Worm (Caenorhabditis elegans): ENCODE results near the gene pqn-84.

- TF ChIP-seq aptf-3 (GFP tag; IDR thresholded peaks at IDR 0.05) (no peak), B0019.2 (GFP tag; conservative IDR thresholded peaks at IDR 0.05) (no peak), dpff-1 (tag; optimal IDR thresholded peaks at IDR 0.05) (no peak), lag-1 (GFP tag; IDR thresholded peaks at IDR 0.05) (no peak), snpc-1.3 (tag; optimal IDR thresholded peaks at IDR 0.05; ENCODE audit: insufficient read depth) (no peak), nfya-1 (tag; optimal IDR thresholded peaks at IDR 0.05; ENCODE audit: borderline replicate concordance, insufficient read depth) (no peak), B0336.3 (GFP tag; IDR thresholded peaks at IDR 0.05) (no peak)
Observed at ce11 chrIII:11719400-11719875, 19.4 kb downstream of the pqn-84 start, which contains the start of the genes elb-1 and Y41C4A.11.

Measured in whole organism, young adult.